Fruit fly (Drosophila melanogaster) whole organism, embryonic: ENCODE data around the gene SkpE.

Experiments used
- Ada2b ChIP-seq: fragments of 200-800 bp; sonication (Bioruptor generic); IDR thresholded peaks from 2 replicates; pipeline ENCODE4 v1.3.6; 2022; ENCODE audit warnings: missing biosample characterization, missing genetic modification characterization
- Adf1 ChIP-seq: fragments of 200-800 bp; sonication (Bioruptor generic); IDR thresholded peaks from 2 replicates; pipeline ENCODE4 v1.3.6; 2022; ENCODE audit warnings: missing biosample characterization, missing genetic modification characterization
- Atf6 ChIP-seq: fragments of 200-800 bp; sonication (Bioruptor generic); IDR thresholded peaks from 2 replicates; pipeline ENCODE4 v1.3.6; 2022; ENCODE audit warnings: missing biosample characterization, missing genetic modification characterization
- Bteb2 ChIP-seq: fragments of 200-800 bp; sonication (Bioruptor generic); optimal IDR thresholded peaks from 2 replicates; lab custom pipeline; 2016; ENCODE audit warnings: missing biosample characterization, missing genetic modification characterization
- CG10654 ChIP-seq: fragments of 200-800 bp; sonication (Bioruptor generic); optimal IDR thresholded peaks from 2 replicates; lab custom pipeline; 2016; ENCODE audit warnings: missing biosample characterization, missing genetic modification characterization
- CG11398 ChIP-seq: fragments of 200-800 bp; sonication (Bioruptor generic); optimal IDR thresholded peaks from 2 replicates; lab custom pipeline; 2016; ENCODE audit warnings: missing biosample characterization, missing genetic modification characterization
- CG11560 ChIP-seq: fragments of 200-800 bp; sonication (Bioruptor generic); IDR thresholded peaks from 3 replicates; pipeline ENCODE4 v1.3.6; 2022; ENCODE audit warnings: missing biosample characterization, missing genetic modification characterization
- CG12236 ChIP-seq: fragments of 200-800 bp; sonication (Bioruptor generic); optimal IDR thresholded peaks from 2 replicates; lab custom pipeline; 2016; ENCODE audit warnings: missing biosample characterization, missing genetic modification characterization
- CG12659 ChIP-seq: fragments of 200-800 bp; sonication (Bioruptor generic); optimal IDR thresholded peaks from 3 replicates; lab custom pipeline; 2017; ENCODE audit warnings: mild to moderate bottlenecking, missing biosample characterization, missing genetic modification reagents, missing genetic modification characterization
- CG13775 ChIP-seq: fragments of 200-800 bp; sonication (Bioruptor generic); optimal IDR thresholded peaks from 3 replicates; lab custom pipeline; 2017; ENCODE audit warnings: missing biosample characterization, mild to moderate bottlenecking, missing genetic modification characterization
- CG14860 ChIP-seq: fragments of 200-800 bp; sonication (Bioruptor generic); IDR thresholded peaks from 3 replicates; pipeline ENCODE4 v1.3.6; 2022; ENCODE audit warnings: missing biosample characterization, missing genetic modification characterization; ENCODE audit not compliant: partially characterized antibody
- CG16815 ChIP-seq: fragments of 200-800 bp; sonication (Bioruptor generic); optimal IDR thresholded peaks from 3 replicates; lab custom pipeline; 2017; ENCODE audit warnings: missing biosample characterization, mild to moderate bottlenecking, missing genetic modification characterization
- CG16863 ChIP-seq: fragments of 200-800 bp; sonication (Bioruptor generic); optimal IDR thresholded peaks from 3 replicates; lab custom pipeline; 2016; ENCODE audit warnings: missing biosample characterization, missing genetic modification characterization
- CG17912 ChIP-seq: fragments of 200-800 bp; sonication (Bioruptor generic); optimal IDR thresholded peaks from 2 replicates; lab custom pipeline; 2018; ENCODE audit warnings: missing biosample characterization, mild to moderate bottlenecking, missing genetic modification characterization
- CG18011 ChIP-seq: fragments of 200-800 bp; sonication (Bioruptor generic); optimal IDR thresholded peaks from 2 replicates; lab custom pipeline; 2017; ENCODE audit warnings: missing biosample characterization, missing genetic modification characterization, mild to moderate bottlenecking, moderate library complexity, missing genotype
- CG18476 ChIP-seq: fragments of 200-800 bp; sonication (Bioruptor generic); optimal IDR thresholded peaks from 2 replicates; lab custom pipeline; 2016; ENCODE audit warnings: missing biosample characterization, mild to moderate bottlenecking, missing genetic modification characterization
- CG18599 ChIP-seq: fragments of 200-800 bp; sonication (Bioruptor generic); optimal IDR thresholded peaks from 3 replicates; lab custom pipeline; 2017; ENCODE audit warnings: missing biosample characterization, missing genetic modification characterization, mild to moderate bottlenecking, moderate library complexity, missing genetic modification reagents
- CG2129 ChIP-seq: fragments of 200-800 bp; sonication (Bioruptor generic); IDR thresholded peaks from 2 replicates; pipeline ENCODE4 v1.3.6; 2022; ENCODE audit warnings: missing biosample characterization, missing genetic modification characterization; ENCODE audit not compliant: partially characterized antibody
- CG2875 ChIP-seq: fragments of 200-800 bp; sonication (Bioruptor generic); optimal IDR thresholded peaks from 2 replicates; lab custom pipeline; 2017; ENCODE audit warnings: missing biosample characterization, mild to moderate bottlenecking, missing genetic modification characterization, missing genetic modification reagents
- CG3726 ChIP-seq: fragments of 200-800 bp; sonication (Bioruptor generic); IDR thresholded peaks from 3 replicates; pipeline ENCODE4, ENCODE4 v1.3.6; 2022; ENCODE audit warnings: missing biosample characterization, missing genetic modification characterization
- CG4328 ChIP-seq: fragments of 200-800 bp; sonication (Bioruptor generic); optimal IDR thresholded peaks from 3 replicates; lab custom pipeline; 2017; ENCODE audit warnings: missing biosample characterization, missing genetic modification reagents, missing genetic modification characterization
- CG4404 ChIP-seq: fragments of 200-800 bp; sonication (Bioruptor generic); IDR thresholded peaks from 2 replicates; pipeline ENCODE4 v1.3.6; 2022; ENCODE audit warnings: missing biosample characterization, missing genetic modification characterization
- CG4617 ChIP-seq: fragments of 200-800 bp; sonication (Bioruptor generic); optimal IDR thresholded peaks from 3 replicates; lab custom pipeline; 2016; ENCODE audit warnings: missing biosample characterization, missing genetic modification characterization, borderline replicate concordance
- CG6854 ChIP-seq: fragments of 200-800 bp; sonication (Bioruptor generic); optimal IDR thresholded peaks from 3 replicates; lab custom pipeline; 2017; ENCODE audit warnings: missing biosample characterization, mild to moderate bottlenecking, missing genetic modification characterization
- CG7271 ChIP-seq: fragments of 200-800 bp; sonication (Bioruptor generic); optimal IDR thresholded peaks from 2 replicates; lab custom pipeline; 2018; ENCODE audit warnings: missing biosample characterization, mild to moderate bottlenecking, missing genetic modification characterization, moderate library complexity
- CG8290 ChIP-seq, 3 experiments: fragments of 200-800 bp; sonication (Bioruptor generic); optimal IDR thresholded peaks; 2 replicates each; lab custom pipeline; 2016 to 2019; ENCODE audit warnings: missing biosample characterization in 3 of 3, missing genetic modification characterization in 3 of 3, mild to moderate bottlenecking in 2 of 3, moderate library complexity in 1 of 3
- CG8359 ChIP-seq: fragments of 200-800 bp; sonication (Bioruptor generic); optimal IDR thresholded peaks from 2 replicates; lab custom pipeline; 2017; ENCODE audit warnings: missing biosample characterization, mild to moderate bottlenecking, missing genetic modification characterization, borderline replicate concordance
- CG9817 ChIP-seq: fragments of 200-800 bp; sonication (Bioruptor generic); optimal IDR thresholded peaks from 2 replicates; lab custom pipeline; 2018; ENCODE audit warnings: missing biosample characterization, mild to moderate bottlenecking, missing genetic modification characterization, moderate library complexity
- E2f2 ChIP-seq: fragments of 200-800 bp; sonication (Bioruptor generic); IDR thresholded peaks from 2 replicates; pipeline ENCODE4 v1.3.6; 2022; ENCODE audit warnings: missing biosample characterization, missing genetic modification characterization
- HmgD ChIP-seq: fragments of 200-800 bp; sonication (Bioruptor generic); optimal IDR thresholded peaks from 3 replicates; lab custom pipeline; 2016; ENCODE audit warnings: missing biosample characterization, missing genetic modification characterization
- NC2β ChIP-seq: fragments of 200-800 bp; sonication (Bioruptor generic); optimal IDR thresholded peaks from 2 replicates; lab custom pipeline; 2016; ENCODE audit warnings: missing biosample characterization, missing genetic modification characterization
- Opbp ChIP-seq: fragments of 200-800 bp; sonication (Bioruptor generic); IDR thresholded peaks from 3 replicates; pipeline ENCODE4 v1.3.6; 2022; ENCODE audit warnings: missing biosample characterization, missing genetic modification characterization; ENCODE audit not compliant: partially characterized antibody
- Sry-β ChIP-seq: fragments of 200-800 bp; sonication (Bioruptor generic); optimal IDR thresholded peaks from 2 replicates; lab custom pipeline; 2018; ENCODE audit warnings: missing biosample characterization, mild to moderate bottlenecking, missing genetic modification characterization, moderate library complexity
- YL-1 ChIP-seq: fragments of 200-800 bp; sonication (Bioruptor generic); optimal IDR thresholded peaks from 3 replicates; lab custom pipeline; 2017; ENCODE audit warnings: missing biosample characterization, mild to moderate bottlenecking, missing genetic modification characterization
- ase ChIP-seq: fragments of 200-800 bp; sonication (Bioruptor generic); IDR thresholded peaks from 3 replicates; pipeline ENCODE4 v1.3.6; 2022; ENCODE audit warnings: missing biosample characterization, missing genetic modification characterization
- bigmax ChIP-seq: fragments of 200-800 bp; sonication (Bioruptor generic); optimal IDR thresholded peaks from 2 replicates; lab custom pipeline; 2018; ENCODE audit warnings: missing biosample characterization, mild to moderate bottlenecking, missing genetic modification characterization
- crol ChIP-seq: fragments of 200-800 bp; sonication (Bioruptor generic); IDR thresholded peaks from 2 replicates; pipeline ENCODE4 v1.3.6; 2022; ENCODE audit warnings: missing biosample characterization, missing genetic modification characterization
- ftz-f1 ChIP-seq: fragments of 200-800 bp; sonication (Bioruptor generic); optimal IDR thresholded peaks from 2 replicates; lab custom pipeline; 2016; ENCODE audit warnings: missing biosample characterization, missing genetic modification characterization
- gt ChIP-seq: fragments of 200-800 bp; sonication (Bioruptor generic); IDR thresholded peaks from 2 replicates; pipeline ENCODE4 v1.3.6; 2022; ENCODE audit warnings: missing biosample characterization, missing genetic modification characterization
- jumu ChIP-seq: fragments of 200-800 bp; sonication (Bioruptor generic); optimal IDR thresholded peaks from 3 replicates; lab custom pipeline; 2016; ENCODE audit warnings: missing biosample characterization, missing genetic modification characterization
- knrl ChIP-seq: fragments of 200-800 bp; sonication (Bioruptor generic); IDR thresholded peaks from 3 replicates; pipeline ENCODE4 v1.3.6; 2022; ENCODE audit warnings: missing biosample characterization, missing genetic modification characterization; ENCODE audit not compliant: partially characterized antibody
- lola ChIP-seq, 3 experiments: fragments of >200 bp in 2 of 3; fragments of 200-800 bp in 1 of 3; sonication (Bioruptor generic) in 1 of 3; optimal IDR thresholded peaks; 2 replicates each; lab custom pipeline; 2017 to 2019; ENCODE audit warnings: missing biosample characterization in 3 of 3, missing genetic modification characterization in 3 of 3, mild to moderate bottlenecking in 1 of 3, moderate library complexity in 1 of 3
- maf-S ChIP-seq: fragments of 200-800 bp; sonication (Bioruptor generic); optimal IDR thresholded peaks from 2 replicates; lab custom pipeline; 2016; ENCODE audit warnings: missing biosample characterization, missing genetic modification characterization
- mirr ChIP-seq: fragments of 200-800 bp; sonication (Bioruptor generic); optimal IDR thresholded peaks from 3 replicates; lab custom pipeline; 2018; ENCODE audit warnings: missing biosample characterization, mild to moderate bottlenecking, missing genetic modification characterization
- pho ChIP-seq: fragments of 200-800 bp; sonication (Bioruptor generic); optimal IDR thresholded peaks from 2 replicates; lab custom pipeline; 2016; ENCODE audit warnings: missing biosample characterization, missing genetic modification characterization
- repo ChIP-seq: fragments of 200-800 bp; sonication (Bioruptor generic); optimal IDR thresholded peaks from 2 replicates; lab custom pipeline; 2016; ENCODE audit warnings: missing biosample characterization, missing genetic modification characterization
- ro ChIP-seq: fragments of 200-800 bp; sonication (Bioruptor generic); IDR thresholded peaks from 2 replicates; pipeline ENCODE4 v1.3.6; 2022; ENCODE audit warnings: missing biosample characterization, missing genetic modification characterization
- slou ChIP-seq: fragments of 200-800 bp; sonication (Bioruptor generic); optimal IDR thresholded peaks from 3 replicates; lab custom pipeline; 2016; ENCODE audit warnings: missing biosample characterization, missing genetic modification characterization
- sob ChIP-seq: fragments of 200-800 bp; sonication (Bioruptor generic); IDR thresholded peaks from 2 replicates; pipeline ENCODE4 v1.3.6; 2022; ENCODE audit warnings: missing biosample characterization, missing genetic modification characterization
- tna ChIP-seq: fragments of 200-800 bp; sonication (Bioruptor generic); IDR thresholded peaks from 2 replicates; pipeline ENCODE4 v1.3.6; 2022; ENCODE audit warnings: missing biosample characterization, missing genetic modification characterization; ENCODE audit not compliant: partially characterized antibody

The SkpE gene

dm6 chrX:19851989-19852307 is 28.1 kb upstream of the SkpE start, which contains the start of the genes pico and Nup205 (continued):
- TF ChIP-seq mirr (GFP tag; lab: Kevin White, UChicago) (peak; percentile 52), CG11560 (peak; percentile 80), repo (GFP tag; lab: Kevin White, UChicago) (peak; percentile 12), CG10654 (GFP tag; lab: Kevin White, UChicago) (no peak), bigmax (GFP tag; lab: Kevin White, UChicago) (peak; percentile 14), jumu (GFP tag; lab: Kevin White, UChicago) (peak; percentile 65), sob (GFP tag; lab: Robert Waterston, UW) (peak; percentile 76), CG18011 (peak; percentile 5), CG17912 (GFP tag; lab: Kevin White, UChicago) (peak; percentile 32), Atf6 (GFP tag; lab: Robert Waterston, UW) (0 out of 2 replicates have a peak, but pooled peaks have one; percentile 17), NC2β (GFP tag; lab: Kevin White, UChicago) (peak; percentile 55), CG16815 (GFP tag; lab: Kevin White, UChicago) (no peak), CG12236 (GFP tag; lab: Kevin White, UChicago) (peak; percentile 6), CG14860 (GFP tag; lab: Robert Waterston, UW) (peak; percentile 55; the same call in 1 of the 3 replicates), ase (GFP tag; lab: Robert Waterston, UW) (no peak), CG2875 (GFP tag; lab: Kevin White, UChicago) (no peak), CG18599 (GFP tag; lab: Kevin White, UChicago) (peak; percentile 53), CG4328 (GFP tag; lab: Kevin White, UChicago) (no peak), E2f2 (GFP tag; lab: Robert Waterston, UW) (peak; percentile 77), CG6854 (GFP tag; lab: Kevin White, UChicago) (no peak), CG18476 (GFP tag; lab: Kevin White, UChicago) (no peak), Adf1 (GFP tag; lab: Robert Waterston, UW) (peak; percentile 37), CG7271 (tag; lab: Kevin White, UChicago) (no peak), ro (GFP tag; lab: Robert Waterston, UW) (no peak), YL-1 (peak; percentile 45), Ada2b (GFP tag; lab: Robert Waterston, UW) (no peak), lola (GFP tag; optimal IDR thresholded peaks at IDR 0.05; lab: Kevin White, UChicago) (no peak), gt (GFP tag; lab: Robert Waterston, UW) (no peak), CG4404 (GFP tag; lab: Robert Waterston, UW) (no peak), CG8290 (GFP tag; optimal IDR thresholded peaks at IDR 0.05; lab: Kevin White, UChicago) (peak; percentile 80), CG8290 (tag; optimal IDR thresholded peaks at IDR 0.05; lab: Kevin White, UChicago) (no peak), CG13775 (GFP tag; lab: Kevin White, UChicago) (peak; percentile 15), CG2129 (GFP tag; lab: Robert Waterston, UW) (peak; percentile 15; the same call in 1 of the 2 replicates), Opbp (GFP tag; lab: Robert Waterston, UW) (peak; percentile 87), tna (GFP tag; lab: Robert Waterston, UW) (peak; percentile 80), slou (GFP tag; lab: Kevin White, UChicago) (no peak), CG16863 (GFP tag; lab: Kevin White, UChicago) (peak; percentile 63), HmgD (GFP tag; lab: Kevin White, UChicago) (peak; percentile 84), CG8359 (GFP tag; lab: Kevin White, UChicago) (no peak), pho (peak; percentile 50), CG12659 (GFP tag; lab: Kevin White, UChicago) (peak; percentile 87), maf-S (peak; percentile 30), CG4617 (GFP tag; lab: Kevin White, UChicago) (peak; percentile 38), crol (GFP tag; lab: Robert Waterston, UW) (peak; percentile 60), CG3726 (GFP tag; lab: Robert Waterston, UW) (no peak), Sry-β (GFP tag; lab: Kevin White, UChicago) (no peak), knrl (GFP tag; lab: Robert Waterston, UW) (peak; percentile 84), CG9817 (tag; lab: Kevin White, UChicago) (no peak), CG11398 (GFP tag; lab: Kevin White, UChicago) (peak; percentile 23), ftz-f1 (GFP tag; lab: Kevin White, UChicago) (peak; percentile 62), Bteb2 (GFP tag; lab: Kevin White, UChicago) (peak; percentile 25)
